Worm (Caenorhabditis elegans) whole organism, L4 larva: ENCODE measurements around the gene R05F9.7.

ENCODE experiments used
- F26F4.8 ChIP-seq: fragments of 200-800 bp; sonication (Bioruptor generic); conservative IDR thresholded peaks from 2 replicates; pipeline ENCODE4 v1.3.6; 2022; ENCODE audit warnings: missing genetic modification characterization, missing compliant biosample characterization
- T20F7.1 ChIP-seq: fragments of 200-800 bp; sonication (Bioruptor generic); optimal IDR thresholded peaks from 2 replicates; lab custom pipeline; 2018; ENCODE audit warnings: mild to moderate bottlenecking, missing genetic modification characterization, missing compliant biosample characterization
- T26A8.4 ChIP-seq: fragments of 200-800 bp; sonication (Bioruptor generic); IDR thresholded peaks from 2 replicates; pipeline ENCODE4 v1.3.6; 2022; ENCODE audit warnings: missing genetic modification characterization, missing compliant biosample characterization
- Y48G9A.11 ChIP-seq: fragments of 200-800 bp; sonication (Bioruptor generic); IDR thresholded peaks from 2 replicates; pipeline ENCODE4 v1.3.6; 2022; ENCODE audit warnings: missing genetic modification reagents, missing genetic modification characterization, missing compliant biosample characterization
- ZK546.5 ChIP-seq, 2 experiments: sonication (generic microtip); optimal IDR thresholded peaks; 2 replicates each; lab custom pipeline; 2017; ENCODE audit warnings: missing biosample characterization in 2 of 2, missing genetic modification characterization in 2 of 2
- aha-1 ChIP-seq: fragments of 150-350 bp; peaks from one replicate; lab custom pipeline; 2014; ENCODE audit warnings: missing biosample characterization, missing genetic modification characterization
- aly-2 ChIP-seq: sonication (generic microtip); optimal IDR thresholded peaks from 2 replicates; lab custom pipeline; 2018; ENCODE audit warnings: missing biosample characterization, missing genetic modification characterization
- attf-4 ChIP-seq: sonication (generic microtip); optimal IDR thresholded peaks from 3 replicates; lab custom pipeline; 2017; ENCODE audit warnings: missing biosample characterization, missing genetic modification characterization
- ceh-44 ChIP-seq: fragments of 200-800 bp; sonication (Bioruptor generic); IDR thresholded peaks from 2 replicates; pipeline ENCODE4 v1.3.6; 2022; ENCODE audit warnings: missing genetic modification reagents, missing genetic modification characterization, missing compliant biosample characterization
- ceh-82 ChIP-seq: sonication (generic microtip); optimal IDR thresholded peaks from 2 replicates; lab custom pipeline; 2017; ENCODE audit warnings: missing biosample characterization, missing genetic modification characterization
- ces-1 ChIP-seq: fragments of 150-350 bp; sonication (generic microtip); optimal IDR thresholded peaks from 4 replicates; lab custom pipeline; 2014; ENCODE audit warnings: missing biosample characterization, missing genetic modification reagents, missing genetic modification characterization
- ctbp-1 ChIP-seq: fragments of 200-800 bp; sonication (Bioruptor generic); IDR thresholded peaks from 2 replicates; pipeline ENCODE4 v1.3.6; 2022; ENCODE audit warnings: missing genetic modification reagents, missing genetic modification characterization, missing compliant biosample characterization
- dmd-9 ChIP-seq: fragments of 200-800 bp; sonication (Bioruptor generic); IDR thresholded peaks from 2 replicates; pipeline ENCODE4 v1.3.6; 2022; ENCODE audit warnings: missing genetic modification reagents, missing genetic modification characterization, missing compliant biosample characterization
- egl-43 ChIP-seq: fragments of 200-800 bp; sonication (Bioruptor generic); IDR thresholded peaks from 2 replicates; pipeline ENCODE4 v1.3.6; 2022; ENCODE audit warnings: missing genetic modification reagents, missing genetic modification characterization, missing compliant biosample characterization
- fos-1 ChIP-seq: fragments of 150-350 bp; optimal IDR thresholded peaks from 2 replicates; lab custom pipeline; 2014; ENCODE audit warnings: missing biosample characterization, missing genetic modification characterization
- hif-1 ChIP-seq, 2 experiments: sonication (generic microtip); optimal IDR thresholded peaks; 2 replicates each; lab custom pipeline; 2016 to 2017; ENCODE audit warnings: missing compliant biosample characterization in 2 of 2, missing genetic modification characterization in 2 of 2, missing genetic modification reagents in 2 of 2, missing genotype in 2 of 2, mild to moderate bottlenecking in 1 of 2
- jun-1 ChIP-seq: fragments of 150-350 bp; optimal IDR thresholded peaks from 2 replicates; lab custom pipeline; 2014; ENCODE audit warnings: missing biosample characterization, missing genetic modification reagents, missing genetic modification characterization
- lin-29 ChIP-seq: fragments of 200-800 bp; sonication (Bioruptor generic); IDR thresholded peaks from 2 replicates; pipeline ENCODE4 v1.3.6; 2022; ENCODE audit warnings: missing genetic modification reagents, missing genetic modification characterization, missing compliant biosample characterization
- madf-5 ChIP-seq, 2 experiments: fragments of 200-800 bp; sonication (Bioruptor generic); IDR thresholded peaks; 2 replicates each; pipeline ENCODE4 v1.3.6; 2022; ENCODE audit warnings: missing compliant biosample characterization in 2 of 2, missing genetic modification characterization in 2 of 2
- madf-9 ChIP-seq: fragments of 200-800 bp; sonication (Bioruptor generic); conservative IDR thresholded peaks from 2 replicates; pipeline ENCODE4 v1.3.6; 2022; ENCODE audit warnings: missing genetic modification reagents, missing genetic modification characterization, missing compliant biosample characterization
- mes-2 ChIP-seq: sonication (generic microtip); optimal IDR thresholded peaks from 2 replicates; lab custom pipeline; 2016; ENCODE audit warnings: missing genotype, mild to moderate bottlenecking, missing genetic modification characterization, missing compliant biosample characterization; ENCODE audit not compliant: poor library complexity, severe bottlenecking
- nhr-10 ChIP-seq: fragments of 150-350 bp; optimal IDR thresholded peaks from 2 replicates; lab custom pipeline; 2014; ENCODE audit warnings: missing biosample characterization, missing genetic modification characterization
- nhr-237 ChIP-seq: sonication (generic microtip); optimal IDR thresholded peaks from 2 replicates; lab custom pipeline; 2017; ENCODE audit warnings: missing biosample characterization, missing genetic modification characterization
- nhr-42 ChIP-seq: fragments of 200-800 bp; sonication (Bioruptor generic); IDR thresholded peaks from 2 replicates; pipeline ENCODE4 v1.3.6; 2022; ENCODE audit warnings: missing genetic modification characterization, missing compliant biosample characterization
- nhr-76 ChIP-seq: fragments of 150-350 bp; optimal IDR thresholded peaks from 2 replicates; lab custom pipeline; 2014; ENCODE audit warnings: missing biosample characterization, missing genetic modification characterization
- set-16 ChIP-seq: fragments of 200-800 bp; sonication (Bioruptor generic); IDR thresholded peaks from 2 replicates; pipeline ENCODE4 v1.3.6; 2022; ENCODE audit warnings: missing genetic modification reagents, missing genetic modification characterization, missing compliant biosample characterization
- skn-1 ChIP-seq: fragments of 150-350 bp; optimal IDR thresholded peaks from 2 replicates; lab custom pipeline; 2014; ENCODE audit warnings: missing biosample characterization, missing genetic modification characterization
- snpc-1.2 ChIP-seq: fragments of 200-800 bp; sonication (Bioruptor generic); IDR thresholded peaks from 2 replicates; pipeline ENCODE4 v1.3.6; 2022; ENCODE audit warnings: missing genetic modification reagents, missing genetic modification characterization, missing compliant biosample characterization
- unc-130 ChIP-seq: sonication (generic microtip); optimal IDR thresholded peaks from 2 replicates; lab custom pipeline; 2016; ENCODE audit warnings: missing genetic modification reagents, missing genetic modification characterization, missing compliant biosample characterization
- unc-62 ChIP-seq, 3 experiments: fragments of 150-350 bp in 1 of 3; sonication (generic microtip); optimal IDR thresholded peaks in 2 of 3; peaks in 1 of 3; 1 replicate in 1 of 3; 2 replicates in 2 of 3; lab custom pipeline; 2014 to 2017; ENCODE audit warnings: missing biosample characterization in 3 of 3, missing genetic modification characterization in 3 of 3, missing genetic modification reagents in 3 of 3, missing genotype in 1 of 3
- vab-7 ChIP-seq: fragments of 200-800 bp; sonication (Bioruptor generic); IDR thresholded peaks from 2 replicates; pipeline ENCODE4 v1.3.6; 2022; ENCODE audit warnings: missing genetic modification reagents, missing genetic modification characterization, missing compliant biosample characterization
- zag-1 ChIP-seq: fragments of 150-350 bp; optimal IDR thresholded peaks from 2 replicates; lab custom pipeline; 2014; ENCODE audit warnings: missing biosample characterization, missing genetic modification characterization

R05F9.7 gene

DNA sequence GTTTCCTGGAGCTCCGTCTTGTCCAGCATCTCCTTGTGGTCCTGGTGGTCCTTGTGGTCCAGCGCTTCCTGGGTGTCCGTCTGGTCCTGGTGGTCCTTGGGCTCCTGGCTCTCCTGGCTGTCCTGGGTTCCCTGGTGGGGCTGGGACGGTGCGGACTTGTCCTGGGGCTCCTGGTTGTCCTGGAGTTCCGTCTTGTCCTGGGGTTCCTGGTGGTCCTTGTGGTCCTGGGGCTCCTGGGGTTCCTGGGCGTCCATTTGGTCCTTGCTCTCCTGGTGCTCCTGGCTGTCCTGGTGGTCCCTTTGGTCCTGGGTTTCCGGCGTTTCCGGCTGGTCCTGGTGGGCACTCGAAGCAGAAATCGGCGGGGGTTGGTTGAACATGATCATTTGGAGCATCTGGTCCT lies 19.3 kb upstream of the R05F9.7 start:
- TF ChIP-seq snpc-1.2 (GFP tag; lab: Robert Waterston, UW) (0 out of 2 replicates have a peak, but pooled peaks have one; percentile 23), set-16 (GFP tag; lab: Robert Waterston, UW) (peak; percentile 97)

DNA sequence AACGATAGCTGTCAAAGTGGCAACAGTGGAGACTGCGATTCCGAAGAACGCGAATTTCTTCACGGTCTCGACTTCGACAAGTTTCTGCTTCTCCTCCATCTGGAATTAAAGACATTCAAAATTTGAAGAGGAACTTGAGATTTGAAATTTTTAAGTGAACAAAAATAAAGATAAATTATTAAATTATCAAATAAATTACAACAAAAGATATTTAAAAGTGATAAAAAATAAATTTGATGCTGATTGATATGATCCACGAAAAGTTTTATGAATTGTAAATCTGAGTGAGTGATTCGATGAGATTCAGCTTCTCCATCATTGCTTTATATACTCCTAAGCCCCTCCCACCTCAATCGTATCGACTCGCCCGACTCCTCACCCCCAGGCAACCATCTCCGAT lies 18.6 kb upstream of the R05F9.7 start, which contains the start of gene col-17:
TSS of gene col-17 (minus strand) at position 101 of the 400 bp plus-strand sequence.
- TF ChIP-seq madf-9 (GFP tag; lab: Robert Waterston, UW) (no peak), vab-7 (no peak), nhr-10 (tag; lab: Kevin White, UChicago) (no peak), jun-1 (tag; lab: Kevin White, UChicago) (no peak), nhr-42 (GFP tag; lab: Robert Waterston, UW) (no peak), lin-29 (GFP tag; lab: Robert Waterston, UW) (no peak), fos-1 (tag; lab: Kevin White, UChicago) (no peak)

- TF ChIP-seq madf-9 (GFP tag; lab: Robert Waterston, UW): peak; percentile 2; the same call in 1 of the 2 replicates
- peak; percentile 7 for TF ChIP-seq aha-1 (tag; lab: Kevin White, UChicago)
- no peak for TF ChIP-seq ZK546.5 (tag; optimal IDR thresholded peaks at IDR 0.05; lab: Kevin White, UChicago)
- TF ChIP-seq ctbp-1 (GFP tag; lab: Robert Waterston, UW): 0 out of 2 replicates have a peak, but pooled peaks have one; percentile 29
- peak; percentile 98 for TF ChIP-seq set-16 (GFP tag; lab: Robert Waterston, UW)
- TF ChIP-seq egl-43 (GFP tag; lab: Robert Waterston, UW): 0 out of 2 replicates have a peak, but pooled peaks have one; percentile 33
- no peak for TF ChIP-seq unc-130 (GFP tag; lab: Kevin White, UChicago)
- no peak for TF ChIP-seq attf-4
- TF ChIP-seq, all 104 proteins: peak for 5
Measured at ce11 chrII:4869793-4870343, 16.2 kb upstream of the R05F9.7 start.

DNA sequence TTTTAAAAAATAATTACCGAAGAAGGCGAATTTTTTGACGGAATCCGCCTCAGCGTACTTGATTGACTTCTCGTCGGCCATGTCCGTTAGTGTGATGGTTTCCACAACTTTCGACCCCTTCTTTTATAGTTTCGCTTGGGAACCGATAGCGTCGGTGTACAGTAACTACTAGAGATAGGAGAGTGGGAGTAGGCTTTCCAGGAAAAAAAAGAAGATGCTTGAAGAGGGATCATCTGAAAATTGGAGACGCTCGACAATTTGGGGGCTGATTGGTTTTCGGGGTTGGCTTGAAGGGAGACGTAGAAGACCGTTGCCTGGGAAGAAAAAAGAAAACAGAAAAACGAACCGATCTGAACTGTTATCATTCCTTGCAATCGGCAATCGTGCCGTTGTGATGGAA lies 15.4 kb upstream of the R05F9.7 start, which contains the start of gene col-20:
TSS of gene col-20 (minus strand) at position 101 of the 400 bp plus-strand sequence.
- TF ChIP-seq ces-1 (no peak), zag-1 (tag; lab: Kevin White, UChicago) (no peak), skn-1 (no peak), mes-2 (tag; lab: Kevin White, UChicago) (no peak), set-16 (GFP tag; lab: Robert Waterston, UW) (no peak)

- TF ChIP-seq zag-1 (tag; lab: Kevin White, UChicago) (no peak), dmd-9 (no peak), F26F4.8 (GFP tag; lab: Robert Waterston, UW) (no peak), ceh-82 (tag; lab: Kevin White, UChicago) (peak; percentile 20), T20F7.1 (no peak)
Measured at ce11 chrII:4871834-4872233, 14.2 kb upstream of the R05F9.7 start.

DNA sequence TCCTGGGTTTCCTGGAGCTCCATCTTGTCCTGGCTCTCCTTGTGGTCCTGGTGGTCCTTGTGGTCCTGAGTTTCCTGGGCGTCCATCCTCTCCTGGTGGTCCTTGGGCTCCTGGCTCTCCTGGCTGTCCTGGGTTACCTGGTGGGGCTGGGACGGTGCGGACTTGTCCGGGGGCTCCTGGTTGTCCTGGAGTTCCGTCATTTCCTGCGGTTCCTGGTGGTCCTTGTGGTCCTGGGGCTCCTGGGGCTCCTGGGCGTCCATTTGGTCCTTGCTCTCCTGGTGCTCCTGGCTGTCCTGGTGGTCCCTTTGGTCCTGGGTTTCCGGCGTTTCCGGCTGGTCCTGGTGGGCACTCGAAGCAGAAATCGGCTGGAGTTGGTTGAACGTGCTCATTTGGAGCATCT lies 13.7 kb upstream of the R05F9.7 start:
- TF ChIP-seq madf-5 (GFP tag; IDR thresholded peaks at IDR 0.05; lab: Robert Waterston, UW): 0 out of 4 replicates have a peak, but pooled peaks of 1 of the 2 experiments have one; percentile 49
- 0 out of 2 replicates have a peak, but pooled peaks have one; percentile 17 for TF ChIP-seq T26A8.4
- TF ChIP-seq Y48G9A.11 (GFP tag; lab: Robert Waterston, UW): 0 out of 2 replicates have a peak, but pooled peaks have one; percentile 13
- TF ChIP-seq set-16 (GFP tag; lab: Robert Waterston, UW): peak; percentile 98
- TF ChIP-seq F26F4.8 (GFP tag; lab: Robert Waterston, UW): 0 out of 2 replicates have a peak, but pooled peaks have one; percentile 24

- TF ChIP-seq unc-62 (GFP tag; optimal IDR thresholded peaks at IDR 0.05 in 1 of 2; lab: Kevin White, UChicago): no peak
- no peak for TF ChIP-seq unc-62 (tag; optimal IDR thresholded peaks at IDR 0.05; lab: Kevin White, UChicago)
- no peak for TF ChIP-seq T26A8.4
- TF ChIP-seq hif-1 (tag; optimal IDR thresholded peaks at IDR 0.05; lab: Kevin White, UChicago): no peak
- TF ChIP-seq ceh-44 (GFP tag; lab: Robert Waterston, UW): no peak
- no peak for TF ChIP-seq nhr-237 (tag; lab: Kevin White, UChicago)
- TF ChIP-seq aly-2 (tag; lab: Kevin White, UChicago): no peak
- TF ChIP-seq nhr-76: no peak
- TF ChIP-seq, all 104 proteins: peak for 0
Measured at ce11 chrII:4873029-4873428, 13.0 kb upstream of the R05F9.7 start, which contains the start of gene col-73. Gene col-73 (minus strand): TSS chrII:4873129.
